Worm (Caenorhabditis elegans) whole organism, L4 larva: Measurements from ENCODE around the gene ceh-88.

ENCODE experiments used
- mdl-1 ChIP-seq, 2 experiments: fragments of 150-350 bp in 1 of 2; sonication (generic microtip) in 1 of 2; optimal IDR thresholded peaks; 2 replicates each; lab custom pipeline; 2014 to 2017; ENCODE audit warnings: missing biosample characterization in 2 of 2, missing genetic modification characterization in 2 of 2
- unc-62 ChIP-seq, 3 experiments: fragments of 150-350 bp in 1 of 3; sonication (generic microtip); optimal IDR thresholded peaks in 2 of 3; peaks in 1 of 3; 1 replicate in 1 of 3; 2 replicates in 2 of 3; lab custom pipeline; 2014 to 2017; ENCODE audit warnings: missing biosample characterization in 3 of 3, missing genetic modification characterization in 3 of 3, missing genetic modification reagents in 3 of 3, missing genotype in 1 of 3

ceh-88 gene

ce11 chrIV:17382029-17382428 lies 53.0 kb downstream of the ceh-88 start, which contains the start of gene C30H6.8:
Gene C30H6.8 (plus strand): TSS chrIV:17382329.
- TF ChIP-seq unc-62 (GFP tag; optimal IDR thresholded peaks at IDR 0.05 in 1 of 2; lab: Kevin White, UChicago): peak in 1 of 2 experiments; percentile 80
- TF ChIP-seq unc-62 (tag; optimal IDR thresholded peaks at IDR 0.05; lab: Kevin White, UChicago): no peak
- no peak for TF ChIP-seq mdl-1 (tag; optimal IDR thresholded peaks at IDR 0.05; lab: Kevin White, UChicago)
